Fruit fly (Drosophila melanogaster): Measurements from ENCODE around the gene Cyp4e3.

Gene Cyp4e3

DNA sequence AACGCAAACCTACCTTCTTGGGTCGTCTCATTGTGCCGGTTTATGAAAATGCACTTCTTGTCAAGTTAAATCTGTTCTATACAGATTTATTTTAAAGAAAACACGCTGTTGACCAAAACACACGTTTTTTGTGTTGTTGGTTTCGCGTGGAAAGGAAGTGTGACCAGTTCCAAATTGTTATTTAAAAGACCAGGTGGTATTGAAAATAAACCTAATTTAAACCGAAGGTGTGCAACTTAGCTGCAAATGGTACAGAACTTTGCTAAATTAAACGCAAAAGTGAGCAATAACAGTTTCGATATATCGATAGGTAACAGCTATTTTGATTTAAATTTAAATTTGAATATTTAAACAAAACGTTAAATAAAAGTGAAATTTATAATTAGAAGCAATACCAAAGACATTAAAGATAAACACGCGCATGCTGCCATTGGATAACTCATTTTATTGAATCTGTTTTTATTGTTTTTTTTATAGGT, 38.7 kb downstream of the Cyp4e3 start, which contains the start of gene CG4364 (continued):
- TF ChIP-seq CG3847 (GFP tag; IDR thresholded peaks at IDR 0.05): no peak; the same call in 1 of the 2 replicates
- TF ChIP-seq slou (GFP tag; optimal IDR thresholded peaks at IDR 0.05): no peak
- no peak for TF ChIP-seq CG30020 (tag; optimal IDR thresholded peaks at IDR 0.05)
- TF ChIP-seq bowl (GFP tag; IDR thresholded peaks at IDR 0.05): no peak
- TF ChIP-seq inv (GFP tag; IDR thresholded peaks at IDR 0.05; ENCODE audit: partially characterized antibody): peak; percentile 66
- no peak for TF ChIP-seq pan (optimal IDR thresholded peaks at IDR 0.05)
- TF ChIP-seq pan (GFP tag; optimal IDR thresholded peaks at IDR 0.05 in 1 of 2, IDR thresholded peaks at IDR 0.05 in 1 of 2): no peak
- TF ChIP-seq CG18476 (GFP tag; optimal IDR thresholded peaks at IDR 0.05): no peak
- no peak for TF ChIP-seq esg (GFP tag; conservative IDR thresholded peaks at IDR 0.05)
- no peak for TF ChIP-seq Sry-β (GFP tag; optimal IDR thresholded peaks at IDR 0.05)
- no peak for TF ChIP-seq B-H2 (GFP tag; optimal IDR thresholded peaks at IDR 0.05)
- TF ChIP-seq yki (optimal IDR thresholded peaks at IDR 0.05): no peak
- no peak for TF ChIP-seq CG18262 (tag; optimal IDR thresholded peaks at IDR 0.05)
- no peak for TF ChIP-seq Ptx1 (GFP tag; IDR thresholded peaks at IDR 0.05)
- peak; percentile 87 for TF ChIP-seq Max (GFP tag; optimal IDR thresholded peaks at IDR 0.05)
- TF ChIP-seq hbn (GFP tag; IDR thresholded peaks at IDR 0.05; ENCODE audit: partially characterized antibody): peak; percentile 59
- no peak; the same call in 2 of the 3 replicates for TF ChIP-seq Opbp (GFP tag; IDR thresholded peaks at IDR 0.05; ENCODE audit: partially characterized antibody)
- TF ChIP-seq CG9215 (GFP tag; IDR thresholded peaks at IDR 0.05): no peak
- TF ChIP-seq CG6854 (GFP tag; optimal IDR thresholded peaks at IDR 0.05): no peak
- no peak for TF ChIP-seq sr (GFP tag; IDR thresholded peaks at IDR 0.05)
- TF ChIP-seq mirr (GFP tag; optimal IDR thresholded peaks at IDR 0.05): no peak
- no peak for TF ChIP-seq HLHmδ (GFP tag; optimal IDR thresholded peaks at IDR 0.05)
- no peak for TF ChIP-seq mld (GFP tag; IDR thresholded peaks at IDR 0.05; ENCODE audit: partially characterized antibody)
- no peak for TF ChIP-seq CG4617 (GFP tag; optimal IDR thresholded peaks at IDR 0.05; ENCODE audit: borderline replicate concordance)
- TF ChIP-seq CG2889 (GFP tag; IDR thresholded peaks at IDR 0.05): no peak
- TF ChIP-seq CG8281 (tag; optimal IDR thresholded peaks at IDR 0.05): no peak
- no peak for TF ChIP-seq Mad (GFP tag; optimal IDR thresholded peaks at IDR 0.05)
- TF ChIP-seq CG7372 (GFP tag; IDR thresholded peaks at IDR 0.05): no peak
- TF ChIP-seq CG3163 (GFP tag; optimal IDR thresholded peaks at IDR 0.05): no peak
- TF ChIP-seq zfh2 (GFP tag; optimal IDR thresholded peaks at IDR 0.05): no peak
- no peak for TF ChIP-seq Chrac-16 (GFP tag; optimal IDR thresholded peaks at IDR 0.05)
- no peak for TF ChIP-seq CG18599 (GFP tag; optimal IDR thresholded peaks at IDR 0.05)
- no peak for TF ChIP-seq Awh (GFP tag; IDR thresholded peaks at IDR 0.05)
- no peak for TF ChIP-seq dati (GFP tag; IDR thresholded peaks at IDR 0.05)
- no peak for TF ChIP-seq CG17186 (GFP tag; optimal IDR thresholded peaks at IDR 0.05)
- TF ChIP-seq CG18011 (GFP tag; optimal IDR thresholded peaks at IDR 0.05): no peak
- TF ChIP-seq ci (GFP tag; IDR thresholded peaks at IDR 0.05): no peak
- TF ChIP-seq Rx (GFP tag; IDR thresholded peaks at IDR 0.05): no peak
- no peak for TF ChIP-seq shn (GFP tag; optimal IDR thresholded peaks at IDR 0.05)
- peak; percentile 68 for TF ChIP-seq HLH4C (GFP tag; IDR thresholded peaks at IDR 0.05; ENCODE audit: partially characterized antibody)
- TF ChIP-seq row (GFP tag; IDR thresholded peaks at IDR 0.05): no peak
- TF ChIP-seq caup (GFP tag; optimal IDR thresholded peaks at IDR 0.05; ENCODE audit: severe bottlenecking): no peak
- peak; percentile 27; the same call in 1 of the 3 replicates for TF ChIP-seq CG17361 (GFP tag; IDR thresholded peaks at IDR 0.05)
- TF ChIP-seq pzg (GFP tag; optimal IDR thresholded peaks at IDR 0.05): peak; percentile 97
- TF ChIP-seq wor (GFP tag; IDR thresholded peaks at IDR 0.05): no peak
- TF ChIP-seq gt (GFP tag; IDR thresholded peaks at IDR 0.05): no peak
- TF ChIP-seq kni (GFP tag; optimal IDR thresholded peaks at IDR 0.05): no peak
- no peak for TF ChIP-seq CG5245 (GFP tag; optimal IDR thresholded peaks at IDR 0.05)
- TF ChIP-seq CG1233 (GFP tag; optimal IDR thresholded peaks at IDR 0.05): no peak
- peak; percentile 30 for TF ChIP-seq CG15601 (tag; optimal IDR thresholded peaks at IDR 0.05)
- TF ChIP-seq bcd (GFP tag; optimal IDR thresholded peaks at IDR 0.05): no peak
- TF ChIP-seq CG11696 (GFP tag; IDR thresholded peaks at IDR 0.05): no peak

Measured in whole organism, embryonic.